Worm (Caenorhabditis elegans) whole organism, L4 larva: ENCODE measurements around the gene F59E12.8.

Source experiments
- F10B5.3 ChIP-seq: sonication (generic microtip); optimal IDR thresholded peaks from 2 replicates; lab custom pipeline; 2016; ENCODE audit warnings: mild to moderate bottlenecking, missing genetic modification characterization, missing compliant biosample characterization
- F26F4.8 ChIP-seq: fragments of 200-800 bp; sonication (Bioruptor generic); conservative IDR thresholded peaks from 2 replicates; pipeline ENCODE4 v1.3.6; 2022; ENCODE audit warnings: missing genetic modification characterization, missing compliant biosample characterization
- R02D3.7 ChIP-seq: fragments of 150-350 bp; sonication (generic microtip); optimal IDR thresholded peaks from 3 replicates; lab custom pipeline; 2014; ENCODE audit warnings: missing biosample characterization, missing genetic modification characterization
- Y105C5A.15 ChIP-seq: fragments of 200-800 bp; sonication (Bioruptor generic); IDR thresholded peaks from 2 replicates; pipeline ENCODE4 v1.3.6; 2022; ENCODE audit warnings: missing genetic modification characterization, missing compliant biosample characterization
- Y5F2A.4 ChIP-seq: fragments of 200-800 bp; sonication (Bioruptor generic); optimal IDR thresholded peaks from 2 replicates; lab custom pipeline; 2018; ENCODE audit warnings: mild to moderate bottlenecking, missing genetic modification characterization, missing compliant biosample characterization
- ZK546.5 ChIP-seq, 2 experiments: sonication (generic microtip); optimal IDR thresholded peaks; 2 replicates each; lab custom pipeline; 2017; ENCODE audit warnings: missing biosample characterization in 2 of 2, missing genetic modification characterization in 2 of 2
- aha-1 ChIP-seq: fragments of 150-350 bp; peaks from one replicate; lab custom pipeline; 2014; ENCODE audit warnings: missing biosample characterization, missing genetic modification characterization
- aly-2 ChIP-seq: sonication (generic microtip); optimal IDR thresholded peaks from 2 replicates; lab custom pipeline; 2018; ENCODE audit warnings: missing biosample characterization, missing genetic modification characterization
- arid-1 ChIP-seq: fragments of 200-800 bp; sonication (Bioruptor generic); conservative IDR thresholded peaks from 2 replicates; pipeline ENCODE4 v1.3.6; 2022; ENCODE audit warnings: missing genetic modification reagents, missing genetic modification characterization, missing compliant biosample characterization
- attf-4 ChIP-seq: sonication (generic microtip); optimal IDR thresholded peaks from 3 replicates; lab custom pipeline; 2017; ENCODE audit warnings: missing biosample characterization, missing genetic modification characterization
- ceh-20 ChIP-seq: fragments of 200-800 bp; sonication (Bioruptor generic); IDR thresholded peaks from 2 replicates; pipeline ENCODE4 v1.3.6; 2022; ENCODE audit warnings: missing genetic modification reagents, missing genetic modification characterization, missing compliant biosample characterization
- ceh-28 ChIP-seq: fragments of 150-350 bp; optimal IDR thresholded peaks from 2 replicates; lab custom pipeline; 2014; ENCODE audit warnings: missing biosample characterization, missing genetic modification reagents, missing genetic modification characterization
- ceh-44 ChIP-seq: fragments of 200-800 bp; sonication (Bioruptor generic); IDR thresholded peaks from 2 replicates; pipeline ENCODE4 v1.3.6; 2022; ENCODE audit warnings: missing genetic modification reagents, missing genetic modification characterization, missing compliant biosample characterization
- ceh-62 ChIP-seq: sonication (generic microtip); optimal IDR thresholded peaks from 2 replicates; lab custom pipeline; 2017; ENCODE audit warnings: missing biosample characterization, missing genetic modification characterization
- ces-1 ChIP-seq: fragments of 150-350 bp; sonication (generic microtip); optimal IDR thresholded peaks from 4 replicates; lab custom pipeline; 2014; ENCODE audit warnings: missing biosample characterization, missing genetic modification reagents, missing genetic modification characterization
- cey-2 ChIP-seq: sonication (generic microtip); optimal IDR thresholded peaks from 3 replicates; lab custom pipeline; 2017; ENCODE audit warnings: missing genetic modification characterization, mild to moderate bottlenecking, missing compliant biosample characterization, antibody characterized with exemption, borderline replicate concordance; ENCODE audit not compliant: insufficient read depth
- ctbp-1 ChIP-seq: fragments of 200-800 bp; sonication (Bioruptor generic); IDR thresholded peaks from 2 replicates; pipeline ENCODE4 v1.3.6; 2022; ENCODE audit warnings: missing genetic modification reagents, missing genetic modification characterization, missing compliant biosample characterization
- daf-16 ChIP-seq, 3 experiments: sonication (generic microtip); optimal IDR thresholded peaks; 2 replicates each; lab custom pipeline; 2016 to 2017; ENCODE audit warnings: missing genetic modification characterization in 3 of 3, missing genetic modification reagents in 3 of 3, mild to moderate bottlenecking in 2 of 3, missing compliant biosample characterization in 2 of 3, missing biosample characterization in 1 of 3, moderate library complexity in 1 of 3
- dmd-6 ChIP-seq: fragments of 200-800 bp; sonication (Bioruptor generic); IDR thresholded peaks from 2 replicates; pipeline ENCODE4 v1.3.6; 2022; ENCODE audit warnings: missing genetic modification reagents, missing genetic modification characterization, missing compliant biosample characterization
- dpl-1 ChIP-seq: fragments of 150-350 bp; optimal IDR thresholded peaks from 2 replicates; lab custom pipeline; 2014; ENCODE audit warnings: missing biosample characterization, missing genetic modification reagents, missing genetic modification characterization
- fkh-10 ChIP-seq: fragments of 150-350 bp; optimal IDR thresholded peaks from 2 replicates; lab custom pipeline; 2014; ENCODE audit warnings: missing biosample characterization, missing genetic modification reagents, missing genetic modification characterization
- hlh-30 ChIP-seq: sonication (generic microtip); optimal IDR thresholded peaks from 2 replicates; lab custom pipeline; 2017; ENCODE audit warnings: antibody characterized with exemption, mild to moderate bottlenecking, missing genetic modification characterization, missing compliant biosample characterization; ENCODE audit not compliant: insufficient read depth
- jun-1 ChIP-seq: fragments of 150-350 bp; optimal IDR thresholded peaks from 2 replicates; lab custom pipeline; 2014; ENCODE audit warnings: missing biosample characterization, missing genetic modification reagents, missing genetic modification characterization
- lim-7 ChIP-seq: fragments of 200-800 bp; sonication (Bioruptor generic); IDR thresholded peaks from 2 replicates; pipeline ENCODE4 v1.3.6; 2022; ENCODE audit warnings: missing genetic modification characterization, missing compliant biosample characterization
- lin-15B ChIP-seq: fragments of 150-350 bp; sonication (generic microtip); optimal IDR thresholded peaks from 3 replicates; lab custom pipeline; 2014; ENCODE audit warnings: missing biosample characterization, missing genetic modification characterization
- lin-38 ChIP-seq: fragments of 200-800 bp; sonication (Bioruptor generic); IDR thresholded peaks from 2 replicates; pipeline ENCODE4 v1.3.6; 2022; ENCODE audit warnings: missing genetic modification reagents, missing genetic modification characterization, missing compliant biosample characterization
- lin-39 ChIP-seq: fragments of 150-350 bp; optimal IDR thresholded peaks from 2 replicates; lab custom pipeline; 2014; ENCODE audit warnings: missing biosample characterization, missing genetic modification reagents, missing genetic modification characterization
- mdt-29 ChIP-seq: fragments of 200-800 bp; sonication (Bioruptor generic); IDR thresholded peaks from 2 replicates; pipeline ENCODE4 v1.3.6; 2022; ENCODE audit warnings: missing genetic modification reagents, missing genetic modification characterization, missing compliant biosample characterization
- mep-1 ChIP-seq: fragments of 150-350 bp; sonication (generic microtip); optimal IDR thresholded peaks from 3 replicates; lab custom pipeline; 2014; ENCODE audit warnings: missing biosample characterization, missing genetic modification characterization
- nhr-10 ChIP-seq: fragments of 150-350 bp; optimal IDR thresholded peaks from 2 replicates; lab custom pipeline; 2014; ENCODE audit warnings: missing biosample characterization, missing genetic modification characterization
- nhr-11 ChIP-seq: fragments of 150-350 bp; optimal IDR thresholded peaks from 2 replicates; lab custom pipeline; 2014; ENCODE audit warnings: missing biosample characterization, missing genetic modification characterization
- nhr-111 ChIP-seq: fragments of 200-800 bp; sonication (Bioruptor generic); optimal IDR thresholded peaks from 2 replicates; lab custom pipeline; 2018; ENCODE audit warnings: mild to moderate bottlenecking, missing genetic modification characterization, missing compliant biosample characterization
- nhr-237 ChIP-seq: sonication (generic microtip); optimal IDR thresholded peaks from 2 replicates; lab custom pipeline; 2017; ENCODE audit warnings: missing biosample characterization, missing genetic modification characterization
- nhr-28 ChIP-seq: fragments of 150-350 bp; optimal IDR thresholded peaks from 2 replicates; lab custom pipeline; 2014; ENCODE audit warnings: missing biosample characterization, missing genetic modification characterization
- nhr-77 ChIP-seq: fragments of 150-350 bp; optimal IDR thresholded peaks from 2 replicates; lab custom pipeline; 2014; ENCODE audit warnings: missing biosample characterization, missing genetic modification characterization
- php-3 ChIP-seq: fragments of 200-800 bp; sonication (Bioruptor generic); IDR thresholded peaks from 2 replicates; pipeline ENCODE4 v1.3.6; 2022; ENCODE audit warnings: missing genetic modification reagents, missing genetic modification characterization, missing compliant biosample characterization
- saeg-2 ChIP-seq: fragments of 200-800 bp; sonication (Bioruptor generic); IDR thresholded peaks from 2 replicates; pipeline ENCODE4 v1.3.6; 2022; ENCODE audit warnings: missing genetic modification reagents, missing genetic modification characterization, missing compliant biosample characterization
- sdz-12 ChIP-seq: fragments of 200-800 bp; sonication (Bioruptor generic); optimal IDR thresholded peaks from 2 replicates; lab custom pipeline; 2018; ENCODE audit warnings: mild to moderate bottlenecking, missing genetic modification characterization, missing compliant biosample characterization
- set-16 ChIP-seq: fragments of 200-800 bp; sonication (Bioruptor generic); IDR thresholded peaks from 2 replicates; pipeline ENCODE4 v1.3.6; 2022; ENCODE audit warnings: missing genetic modification reagents, missing genetic modification characterization, missing compliant biosample characterization
- snpc-1.2 ChIP-seq: fragments of 200-800 bp; sonication (Bioruptor generic); IDR thresholded peaks from 2 replicates; pipeline ENCODE4 v1.3.6; 2022; ENCODE audit warnings: missing genetic modification reagents, missing genetic modification characterization, missing compliant biosample characterization
- snpc-4 ChIP-seq: fragments of 150-350 bp; optimal IDR thresholded peaks from 2 replicates; lab custom pipeline; 2014; ENCODE audit warnings: missing biosample characterization, missing genetic modification characterization
- spr-1 ChIP-seq: sonication (generic microtip); optimal IDR thresholded peaks from 2 replicates; lab custom pipeline; 2016; ENCODE audit warnings: mild to moderate bottlenecking, missing genetic modification characterization, missing compliant biosample characterization
- spr-3 ChIP-seq: fragments of 200-800 bp; sonication (Bioruptor generic); optimal IDR thresholded peaks from 2 replicates; lab custom pipeline; 2018; ENCODE audit warnings: mild to moderate bottlenecking, missing genetic modification characterization, missing compliant biosample characterization
- tra-1 ChIP-seq: fragments of 200-800 bp; sonication (Bioruptor generic); IDR thresholded peaks from 2 replicates; pipeline ENCODE4 v1.3.6; 2022; ENCODE audit warnings: missing genetic modification reagents, missing genetic modification characterization, missing compliant biosample characterization
- vab-7 ChIP-seq: fragments of 200-800 bp; sonication (Bioruptor generic); IDR thresholded peaks from 2 replicates; pipeline ENCODE4 v1.3.6; 2022; ENCODE audit warnings: missing genetic modification reagents, missing genetic modification characterization, missing compliant biosample characterization
- ztf-11 ChIP-seq: fragments of 150-350 bp; optimal IDR thresholded peaks from 2 replicates; lab custom pipeline; 2014; ENCODE audit warnings: missing biosample characterization, missing genetic modification characterization

F59E12.8 gene

DNA sequence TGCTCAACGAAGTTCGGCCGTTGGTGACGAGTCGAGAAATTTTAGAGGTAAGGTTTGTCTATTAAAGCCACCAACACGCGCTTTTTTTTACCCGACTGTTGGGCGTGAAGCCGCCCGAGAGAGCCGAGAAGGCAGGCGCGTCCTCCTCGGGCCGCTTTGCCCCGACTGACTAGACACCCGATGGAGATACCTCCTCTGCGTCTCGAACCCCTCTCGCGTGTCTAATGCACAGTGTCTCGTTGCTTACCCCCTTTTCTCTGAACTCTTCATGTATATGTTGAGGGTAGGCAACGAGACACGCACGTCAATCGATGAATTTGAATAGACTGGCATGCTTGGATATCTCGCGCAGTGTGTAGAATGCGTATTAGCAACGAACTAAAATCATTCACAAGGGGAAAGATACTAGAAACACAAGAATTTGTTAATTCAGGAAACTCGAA lies 25.0 kb upstream of the F59E12.8 start (continued):
- TF ChIP-seq ZK546.5 (tag; optimal IDR thresholded peaks at IDR 0.05; lab: Kevin White, UChicago): no peak
- TF ChIP-seq sdz-12: peak; percentile 100
- peak; percentile 33 for TF ChIP-seq jun-1 (tag; lab: Kevin White, UChicago)
- peak; percentile 95 for TF ChIP-seq lim-7

DNA sequence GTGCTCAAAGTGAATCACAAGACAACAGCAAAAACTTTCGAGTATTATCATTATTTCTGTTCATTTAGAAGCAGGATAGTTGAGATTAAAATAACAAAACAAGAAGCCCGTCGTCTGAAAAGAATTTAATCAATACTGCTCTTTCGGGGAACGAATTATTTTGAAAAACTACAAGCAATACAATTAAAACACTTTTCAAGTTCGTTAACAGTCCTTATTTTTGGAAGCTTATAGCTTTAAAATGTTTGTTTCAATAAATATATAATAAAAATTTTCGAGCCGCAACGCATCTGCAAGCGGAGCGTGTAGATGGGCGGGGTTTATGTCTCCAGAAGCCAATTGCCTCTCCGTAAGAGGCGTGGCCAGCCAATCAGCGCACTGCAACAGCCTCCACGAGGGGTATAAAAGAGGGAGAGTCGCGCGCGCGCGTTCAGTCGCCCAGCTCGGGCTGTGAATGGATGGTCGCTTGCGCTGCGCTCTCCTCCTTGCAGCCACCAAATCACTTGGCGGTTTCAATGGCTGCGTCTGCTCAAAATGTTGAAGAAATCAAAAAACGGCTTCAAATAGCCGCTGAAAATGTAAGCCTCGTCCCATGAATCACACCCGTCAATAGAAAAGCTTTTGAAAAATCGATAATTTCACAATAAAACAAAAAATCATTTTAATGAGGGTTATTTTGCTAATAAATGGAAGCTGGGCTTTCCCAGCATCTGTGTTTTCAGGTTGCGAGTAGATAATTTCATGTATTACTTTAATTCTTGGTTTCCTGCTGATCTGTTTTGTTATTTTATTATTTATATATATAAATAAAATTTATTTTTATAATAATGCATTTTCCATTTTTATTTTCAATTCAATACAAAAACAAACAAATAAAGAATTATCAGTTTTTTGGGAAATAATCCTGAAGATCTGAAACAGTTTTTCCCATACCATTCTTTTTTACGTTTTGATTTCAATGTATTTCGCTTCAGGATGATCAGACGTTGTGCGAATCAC lies 24.3 kb upstream of the F59E12.8 start, which contains the start of the genes ift-43 and mdt-26:
TSS of gene ift-43 (minus strand) at position 51 of the 999 bp plus-strand sequence.
TSS of gene mdt-26 (plus strand) at position 446 of the 999 bp plus-strand sequence.
- TF ChIP-seq nhr-237 (tag; lab: Kevin White, UChicago) (no peak), nhr-77 (tag; lab: Kevin White, UChicago) (peak; percentile 0), nhr-111 (GFP tag; lab: Kevin White, UChicago) (peak; percentile 21), lin-15B (tag; lab: Kevin White, UChicago) (no peak), lim-7 (peak; percentile 69), nhr-28 (tag; lab: Kevin White, UChicago) (peak; percentile 46), F10B5.3 (tag; lab: Kevin White, UChicago) (peak; percentile 42), vab-7 (0 out of 2 replicates have a peak, but pooled peaks have one; percentile 42), ceh-62 (no peak), cey-2 (no peak), aha-1 (peak; percentile 99), mep-1 (tag; lab: Kevin White, UChicago) (peak; percentile 77), lin-38 (peak; percentile 66), lin-39 (tag; lab: Kevin White, UChicago) (no peak), attf-4 (tag; lab: Kevin White, UChicago) (no peak), spr-1 (tag; lab: Kevin White, UChicago) (peak; percentile 81), ztf-11 (tag; lab: Kevin White, UChicago) (no peak), snpc-1.2 (GFP tag; lab: Robert Waterston, UW) (peak; percentile 75), ctbp-1 (GFP tag; lab: Robert Waterston, UW) (peak; percentile 92), tra-1 (GFP tag; lab: Robert Waterston, UW) (peak; percentile 46; the same call in 1 of the 2 replicates), dpl-1 (GFP tag; lab: Kevin White, UChicago) (peak; percentile 40), dmd-6 (GFP tag; lab: Robert Waterston, UW) (peak; percentile 70), set-16 (GFP tag; lab: Robert Waterston, UW) (peak; percentile 99), snpc-4 (no peak), php-3 (GFP tag; lab: Robert Waterston, UW) (peak; percentile 50; the same call in 1 of the 2 replicates), aly-2 (no peak), nhr-10 (tag; lab: Kevin White, UChicago) (no peak), hlh-30 (tag; lab: Kevin White, UChicago) (peak; percentile 79), daf-16 (GFP tag; optimal IDR thresholded peaks at IDR 0.05; lab: Kevin White, UChicago) (peak; percentile 36 to 59), daf-16 (tag; optimal IDR thresholded peaks at IDR 0.05; lab: Kevin White, UChicago) (peak; percentile 47), ceh-28 (peak; percentile 76), ces-1 (GFP tag; lab: Kevin White, UChicago) (no peak), sdz-12 (no peak), saeg-2 (GFP tag; lab: Robert Waterston, UW) (peak; percentile 58; the same call in 1 of the 2 replicates), ceh-20 (GFP tag; lab: Robert Waterston, UW) (peak; percentile 67), nhr-11 (peak; percentile 69), Y105C5A.15 (GFP tag; lab: Robert Waterston, UW) (no peak), Y5F2A.4 (GFP tag; lab: Kevin White, UChicago) (no peak), R02D3.7 (tag; lab: Kevin White, UChicago) (no peak), fkh-10 (GFP tag; lab: Kevin White, UChicago) (peak; percentile 63), F26F4.8 (GFP tag; lab: Robert Waterston, UW) (no peak), mdt-29 (GFP tag; lab: Robert Waterston, UW) (peak; percentile 65; the same call in 1 of the 2 replicates), arid-1 (GFP tag; lab: Robert Waterston, UW) (peak; percentile 78), ceh-44 (GFP tag; lab: Robert Waterston, UW) (peak; percentile 64; the same call in 1 of the 2 replicates), spr-3 (GFP tag; lab: Kevin White, UChicago) (no peak)
